Fruit fly (Drosophila melanogaster) whole organism, wandering third instar larva: Measurements from ENCODE around the gene CG31809.

ENCODE experiments used
- Abd-B ChIP-seq: fragments of >200 bp; optimal IDR thresholded peaks from 2 replicates; lab custom pipeline; 2017; ENCODE audit warnings: missing biosample characterization, missing genetic modification characterization
- Dfd ChIP-seq: fragments of >200 bp; optimal IDR thresholded peaks from 2 replicates; lab custom pipeline; 2017; ENCODE audit warnings: missing biosample characterization, missing genetic modification characterization
- HLH106 ChIP-seq: fragments of 200-800 bp; optimal IDR thresholded peaks from 3 replicates; lab custom pipeline; 2019; ENCODE audit warnings: missing biosample characterization, mild to moderate bottlenecking, missing genetic modification characterization, moderate library complexity
- Hr78 ChIP-seq: fragments of >200 bp; optimal IDR thresholded peaks from 2 replicates; lab custom pipeline; 2017; ENCODE audit warnings: missing biosample characterization, missing genetic modification characterization
- OdsH ChIP-seq: fragments of 200-800 bp; sonication (Bioruptor generic); optimal IDR thresholded peaks from 2 replicates; lab custom pipeline; 2016; ENCODE audit warnings: missing biosample characterization, mild to moderate bottlenecking, missing genetic modification characterization
- br ChIP-seq: fragments of 200-800 bp; sonication (Bioruptor generic); optimal IDR thresholded peaks from 2 replicates; lab custom pipeline; 2016; ENCODE audit warnings: missing biosample characterization, missing genetic modification characterization
- dsf ChIP-seq: sonication (Bioruptor generic); optimal IDR thresholded peaks from 2 replicates; lab custom pipeline; 2016; ENCODE audit warnings: missing biosample characterization, missing genetic modification characterization, borderline replicate concordance
- jim ChIP-seq: fragments of 175-275, 200-325 bp; sonication (Bioruptor generic); optimal IDR thresholded peaks from 2 replicates; lab custom pipeline; 2016; ENCODE audit warnings: missing biosample characterization, mild to moderate bottlenecking, missing genetic modification characterization
- lola ChIP-seq: fragments of >200 bp; optimal IDR thresholded peaks from 2 replicates; lab custom pipeline; 2017; ENCODE audit warnings: missing biosample characterization, missing genetic modification characterization
- psq ChIP-seq: fragments of 200-800 bp; sonication (Bioruptor generic); optimal IDR thresholded peaks from 3 replicates; lab custom pipeline; 2017; ENCODE audit warnings: missing biosample characterization, mild to moderate bottlenecking, missing genetic modification characterization, moderate library complexity
- usp ChIP-seq: fragments of >200 bp; optimal IDR thresholded peaks from 2 replicates; lab custom pipeline; 2017; ENCODE audit warnings: missing biosample characterization, missing genetic modification characterization

- TF ChIP-seq dsf (GFP tag; lab: Kevin White, UChicago) (no peak), jim (GFP tag; lab: Kevin White, UChicago) (no peak), HLH106 (tag; lab: Kevin White, UChicago) (no peak), usp (no peak), br (GFP tag; lab: Kevin White, UChicago) (no peak), OdsH (GFP tag; lab: Kevin White, UChicago) (no peak), lola (GFP tag; lab: Kevin White, UChicago) (no peak), Dfd (GFP tag; lab: Kevin White, UChicago) (no peak), Abd-B (GFP tag; lab: Kevin White, UChicago) (no peak), psq (no peak), Hr78 (no peak)
Observed at dm6 chr2L:16834402-16834801, 24.1 kb downstream of the CG31809 start, which contains the start of gene CG13282.
